Worm (Caenorhabditis elegans) whole organism, L1 larva: ENCODE data around the gene F26A1.4.

Experiments
- ama-1 ChIP-seq: fragments of 150-350 bp; optimal IDR thresholded peaks from 2 replicates; lab custom pipeline; 2014
- blmp-1 ChIP-seq: fragments of 150-350 bp; optimal IDR thresholded peaks from 2 replicates; lab custom pipeline; 2014; ENCODE audit warnings: missing biosample characterization, missing genetic modification characterization
- ceh-88 ChIP-seq: fragments of 200-800 bp; sonication (Bioruptor generic); IDR thresholded peaks from 2 replicates; pipeline ENCODE4 v1.3.6; 2022; ENCODE audit warnings: missing genetic modification characterization, missing compliant biosample characterization
- elt-3 ChIP-seq, 6 experiments: fragments of 150-350 bp in 1 of 6; sonication (generic microtip); optimal IDR thresholded peaks; 2 replicates each; lab custom pipeline; 2017 to 2018; ENCODE audit warnings: missing biosample characterization in 6 of 6, missing genetic modification characterization in 6 of 6, inconsistent platforms in 1 of 6
- fkh-4 ChIP-seq: sonication (generic microtip); optimal IDR thresholded peaks from 2 replicates; lab custom pipeline; 2016; ENCODE audit warnings: missing compliant biosample characterization, missing genetic modification characterization, borderline replicate concordance
- lin-13 ChIP-seq: fragments of 150-350 bp; optimal IDR thresholded peaks from 2 replicates; lab custom pipeline; 2014; ENCODE audit warnings: missing biosample characterization, missing genetic modification reagents, missing genetic modification characterization
- pag-3 ChIP-seq: sonication (generic microtip); optimal IDR thresholded peaks from 2 replicates; lab custom pipeline; 2017; ENCODE audit warnings: missing genetic modification characterization, mild to moderate bottlenecking, missing compliant biosample characterization, antibody characterized with exemption, borderline replicate concordance; ENCODE audit not compliant: insufficient read depth
- ztf-11 ChIP-seq, 2 experiments: sonication (generic microtip); optimal IDR thresholded peaks; 2 replicates each; lab custom pipeline; 2016 to 2017; ENCODE audit warnings: missing genetic modification characterization in 2 of 2, missing biosample characterization in 1 of 2, missing compliant biosample characterization in 1 of 2

ce11 chrIII:4767869-4768645 is 49.3 kb upstream of the F26A1.4 start:
- no peak for TF ChIP-seq pag-3 (tag; lab: Kevin White, UChicago)
- no peak for TF ChIP-seq fkh-4 (tag; lab: Kevin White, UChicago)
- no peak for TF ChIP-seq ztf-11 (tag; optimal IDR thresholded peaks at IDR 0.05; lab: Kevin White, UChicago)
- peak in 1 of 6 experiments; percentile 14 for TF ChIP-seq elt-3 (tag; optimal IDR thresholded peaks at IDR 0.05; lab: Kevin White, UChicago)
- TF ChIP-seq blmp-1: peak; percentile 94
- TF ChIP-seq ama-1: no peak
- no peak for TF ChIP-seq lin-13 (GFP tag; lab: Kevin White, UChicago)
- no peak for TF ChIP-seq ceh-88
